Worm (Caenorhabditis elegans) whole organism, L4 larva: ENCODE results near the gene bec-1.

Experiments
- Y75B8A.6 ChIP-seq: fragments of 200-800 bp; sonication (Bioruptor generic); IDR thresholded peaks from 2 replicates; pipeline ENCODE4 v1.3.6; 2022; ENCODE audit warnings: missing genetic modification reagents, missing genetic modification characterization, missing compliant biosample characterization
- ceh-44 ChIP-seq: fragments of 200-800 bp; sonication (Bioruptor generic); IDR thresholded peaks from 2 replicates; pipeline ENCODE4 v1.3.6; 2022; ENCODE audit warnings: missing genetic modification reagents, missing genetic modification characterization, missing compliant biosample characterization
- jun-1 ChIP-seq: fragments of 150-350 bp; optimal IDR thresholded peaks from 2 replicates; lab custom pipeline; 2014; ENCODE audit warnings: missing biosample characterization, missing genetic modification reagents, missing genetic modification characterization
- nhr-11 ChIP-seq: fragments of 150-350 bp; optimal IDR thresholded peaks from 2 replicates; lab custom pipeline; 2014; ENCODE audit warnings: missing biosample characterization, missing genetic modification characterization
- nhr-28 ChIP-seq: fragments of 150-350 bp; optimal IDR thresholded peaks from 2 replicates; lab custom pipeline; 2014; ENCODE audit warnings: missing biosample characterization, missing genetic modification characterization
- unc-62 ChIP-seq, 3 experiments: fragments of 150-350 bp in 1 of 3; sonication (generic microtip); optimal IDR thresholded peaks in 2 of 3; peaks in 1 of 3; 1 replicate in 1 of 3; 2 replicates in 2 of 3; lab custom pipeline; 2014 to 2017; ENCODE audit warnings: missing biosample characterization in 3 of 3, missing genetic modification characterization in 3 of 3, missing genetic modification reagents in 3 of 3, missing genotype in 1 of 3
- ztf-11 ChIP-seq: fragments of 150-350 bp; optimal IDR thresholded peaks from 2 replicates; lab custom pipeline; 2014; ENCODE audit warnings: missing biosample characterization, missing genetic modification characterization

- TF ChIP-seq Y75B8A.6 (GFP tag; lab: Robert Waterston, UW): no peak
- no peak for TF ChIP-seq unc-62 (GFP tag; optimal IDR thresholded peaks at IDR 0.05 in 1 of 2; lab: Kevin White, UChicago)
- no peak for TF ChIP-seq unc-62 (tag; optimal IDR thresholded peaks at IDR 0.05; lab: Kevin White, UChicago)
- TF ChIP-seq ztf-11 (tag; lab: Kevin White, UChicago): no peak
- no peak for TF ChIP-seq nhr-11 (tag; lab: Kevin White, UChicago)
- TF ChIP-seq nhr-28 (tag; lab: Kevin White, UChicago): peak; percentile 11
- no peak for TF ChIP-seq jun-1 (tag; lab: Kevin White, UChicago)
- no peak for TF ChIP-seq ceh-44 (GFP tag; lab: Robert Waterston, UW)
Measured at ce11 chrIV:5654203-5654602, 10.0 kb downstream of the bec-1 start.
